Worm (Caenorhabditis elegans): ENCODE data around the gene C50F4.9.
A peak's percentile ranks its signal among the peaks of the same experiment; 100 is the strongest.

- no peak for TF ChIP-seq ceh-16 (tag; optimal IDR thresholded peaks at IDR 0.05)
- peak; percentile 41 for TF ChIP-seq nhr-23 (tag; optimal IDR thresholded peaks at IDR 0.05)
- TF ChIP-seq unc-62 (GFP tag; optimal IDR thresholded peaks at IDR 0.05): no peak
- TF ChIP-seq pha-4 (tag; optimal IDR thresholded peaks at IDR 0.05): no peak
These were observed 19.5 kb downstream of the C50F4.9 start, which contains the start of gene haao-1 for ce11 chrV:9504474-9504960.

Measured in whole organism, L3 larva.